Fruit fly (Drosophila melanogaster) whole organism, prepupa: ENCODE measurements around the gene Cby.

Source experiments
- CG34406 ChIP-seq: fragments of 200-800 bp; sonication (Bioruptor generic); optimal IDR thresholded peaks from 3 replicates; lab custom pipeline; 2016; ENCODE audit warnings: missing biosample characterization, missing genetic modification characterization
- CG4318 ChIP-seq: fragments of 200-800 bp; sonication (Bioruptor generic); optimal IDR thresholded peaks from 3 replicates; lab custom pipeline; 2017; ENCODE audit warnings: missing biosample characterization, mild to moderate bottlenecking, missing genetic modification characterization
- Hr38 ChIP-seq: sonication (Bioruptor generic); optimal IDR thresholded peaks from 2 replicates; lab custom pipeline; 2016; ENCODE audit warnings: missing biosample characterization, missing genetic modification characterization
- Met ChIP-seq: fragments of 200-800 bp; sonication (Bioruptor generic); optimal IDR thresholded peaks from 3 replicates; lab custom pipeline; 2016; ENCODE audit warnings: missing biosample characterization, missing genetic modification characterization
- OdsH ChIP-seq: fragments of 200-800 bp; sonication (Bioruptor generic); optimal IDR thresholded peaks from 3 replicates; lab custom pipeline; 2016; ENCODE audit warnings: missing biosample characterization, missing genetic modification characterization
- Sox15 ChIP-seq: fragments of 200-800 bp; sonication (Bioruptor generic); optimal IDR thresholded peaks from 3 replicates; lab custom pipeline; 2016; ENCODE audit warnings: missing biosample characterization, missing genetic modification characterization
- esn ChIP-seq: fragments of 200-800 bp; sonication (Bioruptor generic); optimal IDR thresholded peaks from 2 replicates; lab custom pipeline; 2016; ENCODE audit warnings: missing biosample characterization, mild to moderate bottlenecking, missing genetic modification characterization, moderate library complexity
- fd85E ChIP-seq: fragments of 200-800 bp; sonication (Bioruptor generic); optimal IDR thresholded peaks from 3 replicates; lab custom pipeline; 2016; ENCODE audit warnings: missing biosample characterization, missing genetic modification characterization

dm6 chr3R:21911516-21911915 is 43.7 kb downstream of the Cby start, which contains the start of gene Qsox3:
- no peak for TF ChIP-seq Hr38 (GFP tag; lab: Kevin White, UChicago)
- no peak for TF ChIP-seq CG34406 (GFP tag; lab: Kevin White, UChicago)
- TF ChIP-seq Met = no peak
- TF ChIP-seq esn (GFP tag; lab: Kevin White, UChicago) = no peak
- no peak for TF ChIP-seq OdsH (GFP tag; lab: Kevin White, UChicago)
- TF ChIP-seq CG4318 = no peak
- TF ChIP-seq fd85E (GFP tag; lab: Kevin White, UChicago) = no peak
- no peak for TF ChIP-seq Sox15
